Worm (Caenorhabditis elegans) whole organism, L1 larva: ENCODE results near the gene B0507.9.
A peak's percentile ranks its signal among the peaks of the same experiment; 100 is the strongest.

Experiments
- Y116A8C.19 ChIP-seq: sonication (generic microtip); optimal IDR thresholded peaks from 2 replicates; lab custom pipeline; 2016; ENCODE audit warnings: missing compliant biosample characterization, missing genetic modification characterization, borderline replicate concordance
- aly-2 ChIP-seq: fragments of 150-350 bp; optimal IDR thresholded peaks from 2 replicates; lab custom pipeline; 2014; ENCODE audit warnings: missing biosample characterization, missing genetic modification characterization
- ama-1 ChIP-seq: fragments of 150-350 bp; optimal IDR thresholded peaks from 2 replicates; lab custom pipeline; 2014
- efl-3 ChIP-seq: fragments of 200-800 bp; sonication (Bioruptor generic); optimal IDR thresholded peaks from 2 replicates; lab custom pipeline; 2018; ENCODE audit warnings: mild to moderate bottlenecking, missing genetic modification characterization, missing compliant biosample characterization
- lin-13 ChIP-seq: fragments of 150-350 bp; optimal IDR thresholded peaks from 2 replicates; lab custom pipeline; 2014; ENCODE audit warnings: missing biosample characterization, missing genetic modification reagents, missing genetic modification characterization
- lin-39 ChIP-seq: fragments of 150-350 bp; optimal IDR thresholded peaks from 2 replicates; lab custom pipeline; 2014; ENCODE audit warnings: missing biosample characterization, missing genetic modification reagents, missing genetic modification characterization
- nhr-237 ChIP-seq: fragments of 150-350 bp; optimal IDR thresholded peaks from 2 replicates; lab custom pipeline; 2014; ENCODE audit warnings: missing biosample characterization, missing genetic modification characterization
- nhr-76 ChIP-seq: sonication (generic microtip); optimal IDR thresholded peaks from 2 replicates; lab custom pipeline; 2017; ENCODE audit warnings: missing biosample characterization, missing genetic modification characterization
- rnt-1 ChIP-seq: sonication (generic microtip); optimal IDR thresholded peaks from 2 replicates; lab custom pipeline; 2016; ENCODE audit warnings: mild to moderate bottlenecking, missing genetic modification characterization, moderate library complexity, missing compliant biosample characterization
- sptf-1 ChIP-seq: fragments of 150-350 bp; optimal IDR thresholded peaks from 2 replicates; lab custom pipeline; 2014; ENCODE audit warnings: missing biosample characterization, missing genetic modification characterization
- unc-62 ChIP-seq: fragments of 150-350 bp; optimal IDR thresholded peaks from 2 replicates; lab custom pipeline; 2014; ENCODE audit warnings: missing biosample characterization, missing genetic modification reagents, missing genetic modification characterization
- zip-4 ChIP-seq: fragments of 200-800 bp; sonication (Bioruptor generic); optimal IDR thresholded peaks from 2 replicates; lab custom pipeline; 2018; ENCODE audit warnings: mild to moderate bottlenecking, missing genetic modification characterization, moderate library complexity, missing compliant biosample characterization
- ztf-4 ChIP-seq: fragments of 150-350 bp; optimal IDR thresholded peaks from 2 replicates; lab custom pipeline; 2014; ENCODE audit warnings: missing biosample characterization, missing genetic modification characterization

ce11 chrV:8785526-8785925 is 19.7 kb upstream of the B0507.9 start:
- TF ChIP-seq nhr-76 (tag; lab: Kevin White, UChicago): no peak
- no peak for TF ChIP-seq lin-13 (GFP tag; lab: Kevin White, UChicago)
- no peak for TF ChIP-seq aly-2 (tag; lab: Kevin White, UChicago)
- TF ChIP-seq sptf-1 (tag; lab: Kevin White, UChicago): no peak
- no peak for TF ChIP-seq lin-39 (tag; lab: Kevin White, UChicago)
- no peak for TF ChIP-seq efl-3 (GFP tag; lab: Kevin White, UChicago)
- no peak for TF ChIP-seq ztf-4 (tag; lab: Kevin White, UChicago)
- peak; percentile 49 for TF ChIP-seq rnt-1 (tag; lab: Kevin White, UChicago)
- no peak for TF ChIP-seq nhr-237
- TF ChIP-seq Y116A8C.19: no peak
- TF ChIP-seq unc-62: no peak
- TF ChIP-seq ama-1 (lab: Kevin White, UChicago): no peak
- no peak for TF ChIP-seq zip-4 (GFP tag; lab: Kevin White, UChicago)
